Fruit fly (Drosophila melanogaster): ENCODE results near the gene CG4119.

Gene CG4119

dm6 chrX:5718476-5719012 lies 52.7 kb downstream of the CG4119 start (continued):
- TF ChIP-seq CG18262 (tag; optimal IDR thresholded peaks at IDR 0.05) = peak; percentile 34
- TF ChIP-seq CG13123 (GFP tag; optimal IDR thresholded peaks at IDR 0.05) = no peak
- no peak for TF ChIP-seq Lim3 (GFP tag; IDR thresholded peaks at IDR 0.05)
- TF ChIP-seq CG11456 (GFP tag; IDR thresholded peaks at IDR 0.05) = peak; percentile 79
- no peak for TF ChIP-seq Antp (GFP tag; optimal IDR thresholded peaks at IDR 0.05)
- no peak for TF ChIP-seq da (GFP tag; optimal IDR thresholded peaks at IDR 0.05)
- no peak for TF ChIP-seq Asciz (GFP tag; optimal IDR thresholded peaks at IDR 0.05)
- no peak for TF ChIP-seq CG9876 (GFP tag; optimal IDR thresholded peaks at IDR 0.05)
- TF ChIP-seq CG7271 (tag; optimal IDR thresholded peaks at IDR 0.05) = no peak
- peak; percentile 66; the same call in 2 of the 4 replicates for TF ChIP-seq Gug (GFP tag; IDR thresholded peaks at IDR 0.05)
- TF ChIP-seq PHDP (tag; optimal IDR thresholded peaks at IDR 0.05) = peak; percentile 69
- peak; percentile 88 for TF ChIP-seq Dbx (GFP tag; IDR thresholded peaks at IDR 0.05)
- no peak for TF ChIP-seq CG14860 (GFP tag; IDR thresholded peaks at IDR 0.05; ENCODE audit: partially characterized antibody)
- peak; percentile 16; the same call in 1 of the 3 replicates for TF ChIP-seq ase (GFP tag; IDR thresholded peaks at IDR 0.05)
- peak; percentile 22 for TF ChIP-seq CG12071 (GFP tag; optimal IDR thresholded peaks at IDR 0.05)
- TF ChIP-seq ci (GFP tag; IDR thresholded peaks at IDR 0.05) = peak; percentile 63; the same call in 1 of the 3 replicates
- no peak for TF ChIP-seq mam (GFP tag; optimal IDR thresholded peaks at IDR 0.05)
- TF ChIP-seq Hr3 (GFP tag; optimal IDR thresholded peaks at IDR 0.05) = peak; percentile 9
- TF ChIP-seq CG15514 (GFP tag; optimal IDR thresholded peaks at IDR 0.05) = peak; percentile 70
- TF ChIP-seq Atf3 (GFP tag; optimal IDR thresholded peaks at IDR 0.05) = no peak
- peak; percentile 37 for TF ChIP-seq CG1233 (GFP tag; optimal IDR thresholded peaks at IDR 0.05)
- no peak for TF ChIP-seq emc (GFP tag; optimal IDR thresholded peaks at IDR 0.05)
- TF ChIP-seq CG8944 (GFP tag; optimal IDR thresholded peaks at IDR 0.05) = no peak
- TF ChIP-seq tap (tag; optimal IDR thresholded peaks at IDR 0.05) = peak; percentile 23
- TF ChIP-seq insv (GFP tag; optimal IDR thresholded peaks at IDR 0.05) = peak in 1 of 2 experiments; percentile 8
- no peak for TF ChIP-seq CG11398 (GFP tag; optimal IDR thresholded peaks at IDR 0.05)
- TF ChIP-seq otp (GFP tag; IDR thresholded peaks at IDR 0.05) = peak; percentile 38; the same call in 1 of the 3 replicates
- no peak for TF ChIP-seq CG4360 (GFP tag; IDR thresholded peaks at IDR 0.05)
- TF ChIP-seq psq (GFP tag; optimal IDR thresholded peaks at IDR 0.05) = no peak
- TF ChIP-seq CG9215 (GFP tag; IDR thresholded peaks at IDR 0.05) = peak; percentile 64; the same call in 1 of the 2 replicates
- TF ChIP-seq Nf-YA (GFP tag; IDR thresholded peaks at IDR 0.05) = no peak
- peak; percentile 58 for TF ChIP-seq ind (GFP tag; optimal IDR thresholded peaks at IDR 0.05)
- no peak for TF ChIP-seq CG10431 (GFP tag; optimal IDR thresholded peaks at IDR 0.05)
- TF ChIP-seq unpg (GFP tag; optimal IDR thresholded peaks at IDR 0.05) = peak; percentile 64
- no peak for TF ChIP-seq jing (GFP tag; optimal IDR thresholded peaks at IDR 0.05)
- peak; percentile 61; the same call in 1 of the 2 replicates for TF ChIP-seq CG17612 (GFP tag; IDR thresholded peaks at IDR 0.05)
- no peak for TF ChIP-seq dm (GFP tag; optimal IDR thresholded peaks at IDR 0.05)
- TF ChIP-seq gsb-n (tag; optimal IDR thresholded peaks at IDR 0.05) = no peak
- TF ChIP-seq vnd (GFP tag; IDR thresholded peaks at IDR 0.05; ENCODE audit: partially characterized antibody) = no peak
- TF ChIP-seq seq (GFP tag; IDR thresholded peaks at IDR 0.05) = peak; percentile 46; the same call in 1 of the 2 replicates
- TF ChIP-seq eve (GFP tag; optimal IDR thresholded peaks at IDR 0.05) = no peak
- no peak for TF ChIP-seq ab (GFP tag; optimal IDR thresholded peaks at IDR 0.05)
- no peak for TF ChIP-seq CG4820 (GFP tag; optimal IDR thresholded peaks at IDR 0.05)
- no peak for TF ChIP-seq hbn (GFP tag; IDR thresholded peaks at IDR 0.05; ENCODE audit: partially characterized antibody)
- TF ChIP-seq BtbVII (GFP tag; optimal IDR thresholded peaks at IDR 0.05) = peak; percentile 56
- no peak for TF ChIP-seq fru (optimal IDR thresholded peaks at IDR 0.05)
- no peak for TF ChIP-seq CG2875 (GFP tag; optimal IDR thresholded peaks at IDR 0.05)
- TF ChIP-seq HLH4C (GFP tag; IDR thresholded peaks at IDR 0.05; ENCODE audit: partially characterized antibody) = no peak
- TF ChIP-seq CG17829 (tag; optimal IDR thresholded peaks at IDR 0.05) = peak; percentile 5
- TF ChIP-seq fd3F (GFP tag; optimal IDR thresholded peaks at IDR 0.05) = peak; percentile 81
- TF ChIP-seq CG17385 (GFP tag; optimal IDR thresholded peaks at IDR 0.05) = peak; percentile 65

Measured in whole organism, embryonic.